Worm (Caenorhabditis elegans) whole organism, late embryonic: ENCODE data around the gene skr-21.

Source experiments
- hlh-13 ChIP-seq: fragments of 200-800 bp; sonication (Bioruptor generic); optimal IDR thresholded peaks from 2 replicates; lab custom pipeline; 2018; ENCODE audit warnings: mild to moderate bottlenecking, missing genetic modification characterization, missing compliant biosample characterization
- lin-11 ChIP-seq: fragments of 200-800 bp; sonication (Bioruptor generic); optimal IDR thresholded peaks from 2 replicates; lab custom pipeline; 2018; ENCODE audit warnings: mild to moderate bottlenecking, missing genetic modification characterization, missing compliant biosample characterization
- pag-3 ChIP-seq: sonication (generic microtip); optimal IDR thresholded peaks from 2 replicates; lab custom pipeline; 2016; ENCODE audit warnings: missing compliant biosample characterization, missing genetic modification characterization, borderline replicate concordance
- ztf-16 ChIP-seq: sonication (generic microtip); optimal IDR thresholded peaks from 2 replicates; lab custom pipeline; 2017; ENCODE audit warnings: missing genetic modification characterization, missing compliant biosample characterization

DNA sequence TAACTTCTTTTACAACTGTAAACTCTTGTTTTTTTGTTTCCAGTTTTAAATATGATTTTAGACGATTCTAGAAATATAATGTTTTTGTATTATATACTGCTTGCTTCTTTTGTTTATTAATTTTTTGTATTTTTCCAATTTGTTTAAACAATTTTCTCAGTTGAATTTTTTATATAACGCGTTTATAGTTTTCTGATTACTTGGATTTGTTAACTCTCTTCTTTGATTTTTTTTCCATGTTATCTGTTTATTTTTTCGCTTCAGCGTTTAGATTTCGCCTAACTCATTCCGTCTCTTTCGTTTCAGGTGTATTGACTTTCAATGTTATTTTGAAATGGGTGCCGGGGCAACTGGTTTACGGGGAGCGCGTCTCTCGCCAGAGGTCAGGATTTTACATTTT is 35.6 kb downstream of the skr-21 start, which contains the start of gene gpa-6:
- TF ChIP-seq hlh-13 (GFP tag; lab: Kevin White, UChicago) (no peak), ztf-16 (tag; lab: Kevin White, UChicago) (no peak), pag-3 (tag; lab: Kevin White, UChicago) (no peak), lin-11 (tag; lab: Kevin White, UChicago) (no peak)
